Worm (Caenorhabditis elegans) whole organism, L1 larva: ENCODE results near the gene M163.1.

Source experiments
- C04F5.9 ChIP-seq: sonication (generic microtip); optimal IDR thresholded peaks from 2 replicates; lab custom pipeline; 2016; ENCODE audit warnings: missing genetic modification characterization, missing compliant biosample characterization
- C34B4.2 ChIP-seq: sonication (generic microtip); optimal IDR thresholded peaks from 2 replicates; lab custom pipeline; 2017; ENCODE audit warnings: mild to moderate bottlenecking, missing genetic modification characterization, missing compliant biosample characterization
- Y116A8C.19 ChIP-seq: sonication (generic microtip); optimal IDR thresholded peaks from 2 replicates; lab custom pipeline; 2016; ENCODE audit warnings: missing compliant biosample characterization, missing genetic modification characterization, borderline replicate concordance
- aha-1 ChIP-seq: fragments of 150-350 bp; optimal IDR thresholded peaks from 2 replicates; lab custom pipeline; 2014; ENCODE audit warnings: missing biosample characterization, missing genetic modification characterization
- blmp-1 ChIP-seq: fragments of 150-350 bp; optimal IDR thresholded peaks from 2 replicates; lab custom pipeline; 2014; ENCODE audit warnings: missing biosample characterization, missing genetic modification characterization
- ceh-82 ChIP-seq, 3 experiments: fragments of 150-350 bp in 1 of 3; sonication (generic microtip) in 2 of 3; optimal IDR thresholded peaks; 2 replicates each; lab custom pipeline; 2014 to 2017; ENCODE audit warnings: missing biosample characterization in 3 of 3, missing genetic modification characterization in 3 of 3
- ceh-88 ChIP-seq: fragments of 200-800 bp; sonication (Bioruptor generic); IDR thresholded peaks from 2 replicates; pipeline ENCODE4 v1.3.6; 2022; ENCODE audit warnings: missing genetic modification characterization, missing compliant biosample characterization
- ceh-90 ChIP-seq: sonication (generic microtip); optimal IDR thresholded peaks from 2 replicates; lab custom pipeline; 2016; ENCODE audit warnings: missing genetic modification characterization, missing compliant biosample characterization
- ces-1 ChIP-seq: fragments of 150-350 bp; optimal IDR thresholded peaks from 2 replicates; lab custom pipeline; 2014; ENCODE audit warnings: missing biosample characterization, missing genetic modification reagents, missing genetic modification characterization
- dpl-1 ChIP-seq, 3 experiments: fragments of 150-350 bp in 2 of 3; sonication (generic microtip) in 1 of 3; optimal IDR thresholded peaks; 2 replicates each; lab custom pipeline; 2014 to 2017; ENCODE audit warnings: missing biosample characterization in 3 of 3, missing genetic modification characterization in 3 of 3, missing genetic modification reagents in 3 of 3
- efl-3 ChIP-seq: fragments of 200-800 bp; sonication (Bioruptor generic); optimal IDR thresholded peaks from 2 replicates; lab custom pipeline; 2018; ENCODE audit warnings: mild to moderate bottlenecking, missing genetic modification characterization, missing compliant biosample characterization
- egl-27 ChIP-seq, 2 experiments: fragments of 150-350 bp in 1 of 2; sonication (generic microtip); optimal IDR thresholded peaks; 3 replicates each; lab custom pipeline; 2017 to 2018; ENCODE audit warnings: missing biosample characterization in 2 of 2, missing genetic modification characterization in 2 of 2, missing genetic modification reagents in 2 of 2
- elt-2 ChIP-seq: sonication (generic microtip); optimal IDR thresholded peaks from 2 replicates; lab custom pipeline; 2016; ENCODE audit warnings: missing genetic modification characterization, mild to moderate bottlenecking, inconsistent platforms, missing compliant biosample characterization, missing genetic modification reagents
- elt-3 ChIP-seq, 6 experiments: fragments of 150-350 bp in 1 of 6; sonication (generic microtip); optimal IDR thresholded peaks; 2 replicates each; lab custom pipeline; 2017 to 2018; ENCODE audit warnings: missing biosample characterization in 6 of 6, missing genetic modification characterization in 6 of 6, inconsistent platforms in 1 of 6
- fkh-10 ChIP-seq: sonication (generic microtip); optimal IDR thresholded peaks from 2 replicates; lab custom pipeline; 2017; ENCODE audit warnings: missing biosample characterization, missing genetic modification reagents, missing genetic modification characterization
- grh-1 ChIP-seq: fragments of 200-800 bp; sonication (Bioruptor generic); IDR thresholded peaks from 2 replicates; pipeline ENCODE4 v1.3.6; 2022; ENCODE audit warnings: missing genetic modification reagents, missing genetic modification characterization, missing compliant biosample characterization
- hlh-4 ChIP-seq: sonication (generic microtip); optimal IDR thresholded peaks from 2 replicates; lab custom pipeline; 2016; ENCODE audit warnings: mild to moderate bottlenecking, missing genetic modification characterization, missing compliant biosample characterization
- hpl-2 ChIP-seq: fragments of 150-350 bp; optimal IDR thresholded peaks from 2 replicates; lab custom pipeline; 2014; ENCODE audit warnings: missing biosample characterization, missing genetic modification reagents, missing genetic modification characterization
- irx-1 ChIP-seq: sonication (generic microtip); optimal IDR thresholded peaks from 2 replicates; lab custom pipeline; 2016; ENCODE audit warnings: missing genetic modification characterization, missing compliant biosample characterization
- isw-1 ChIP-seq: fragments of 200-800 bp; sonication (Bioruptor generic); IDR thresholded peaks from 2 replicates; pipeline ENCODE4 v1.3.6; 2022; ENCODE audit warnings: missing genetic modification characterization, missing compliant biosample characterization
- jun-1 ChIP-seq: fragments of 150-350 bp; optimal IDR thresholded peaks from 2 replicates; lab custom pipeline; 2014; ENCODE audit warnings: missing biosample characterization, missing genetic modification reagents, missing genetic modification characterization
- lin-13 ChIP-seq: fragments of 150-350 bp; optimal IDR thresholded peaks from 2 replicates; lab custom pipeline; 2014; ENCODE audit warnings: missing biosample characterization, missing genetic modification reagents, missing genetic modification characterization
- lin-14 ChIP-seq: fragments of 200-800 bp; sonication (Bioruptor generic); optimal IDR thresholded peaks from 2 replicates; lab custom pipeline; 2018; ENCODE audit warnings: mild to moderate bottlenecking, missing genetic modification characterization, moderate library complexity, missing compliant biosample characterization
- lin-35 ChIP-seq, 2 experiments: fragments of 150-350 bp; optimal IDR thresholded peaks; 2 replicates each; lab custom pipeline; 2014; ENCODE audit warnings: missing biosample characterization in 2 of 2, missing genetic modification characterization in 2 of 2, missing genetic modification reagents in 2 of 2
- lin-39 ChIP-seq: fragments of 150-350 bp; optimal IDR thresholded peaks from 2 replicates; lab custom pipeline; 2014; ENCODE audit warnings: missing biosample characterization, missing genetic modification reagents, missing genetic modification characterization
- mab-9 ChIP-seq: fragments of 200-800 bp; sonication (Bioruptor generic); IDR thresholded peaks from 2 replicates; pipeline ENCODE4 v1.3.6; 2022; ENCODE audit warnings: missing genetic modification reagents, missing genetic modification characterization, missing compliant biosample characterization
- mef-2 ChIP-seq: fragments of 150-350 bp; optimal IDR thresholded peaks from 2 replicates; lab custom pipeline; 2014; ENCODE audit warnings: missing biosample characterization, missing genetic modification characterization
- nhr-11 ChIP-seq: fragments of 150-350 bp; optimal IDR thresholded peaks from 2 replicates; lab custom pipeline; 2014; ENCODE audit warnings: missing biosample characterization, missing genetic modification characterization
- nhr-12 ChIP-seq: sonication (generic microtip); optimal IDR thresholded peaks from 2 replicates; lab custom pipeline; 2017; ENCODE audit warnings: missing biosample characterization, missing genetic modification characterization
- nhr-19 ChIP-seq: fragments of 200-800 bp; sonication (Bioruptor generic); conservative IDR thresholded peaks from 2 replicates; pipeline ENCODE4 v1.3.6; 2022; ENCODE audit warnings: missing genetic modification characterization, missing compliant biosample characterization
- nhr-20 ChIP-seq: sonication (generic microtip); optimal IDR thresholded peaks from 2 replicates; lab custom pipeline; 2016; ENCODE audit warnings: mild to moderate bottlenecking, missing genetic modification characterization, missing compliant biosample characterization
- nhr-28 ChIP-seq: fragments of 150-350 bp; optimal IDR thresholded peaks from 2 replicates; lab custom pipeline; 2014; ENCODE audit warnings: missing biosample characterization, missing genetic modification characterization
- nhr-47 ChIP-seq: sonication (generic microtip); optimal IDR thresholded peaks from 2 replicates; lab custom pipeline; 2016; ENCODE audit warnings: mild to moderate bottlenecking, missing genetic modification characterization, moderate library complexity, missing compliant biosample characterization
- nhr-71 ChIP-seq: sonication (generic microtip); optimal IDR thresholded peaks from 2 replicates; lab custom pipeline; 2016; ENCODE audit warnings: mild to moderate bottlenecking, missing genetic modification characterization, moderate library complexity, missing compliant biosample characterization
- nhr-76 ChIP-seq: sonication (generic microtip); optimal IDR thresholded peaks from 2 replicates; lab custom pipeline; 2017; ENCODE audit warnings: missing biosample characterization, missing genetic modification characterization
- nhr-84 ChIP-seq: sonication (generic microtip); optimal IDR thresholded peaks from 2 replicates; lab custom pipeline; 2017; ENCODE audit warnings: missing biosample characterization, missing genetic modification characterization
- nhr-85 ChIP-seq: sonication (generic microtip); peaks from one replicate; lab custom pipeline; 2016; ENCODE audit warnings: missing genetic modification characterization, inconsistent platforms, missing compliant biosample characterization
- pqm-1 ChIP-seq: sonication (generic microtip); optimal IDR thresholded peaks from 3 replicates; lab custom pipeline; 2017; ENCODE audit warnings: missing biosample characterization, missing genetic modification characterization
- rnt-1 ChIP-seq: sonication (generic microtip); optimal IDR thresholded peaks from 2 replicates; lab custom pipeline; 2016; ENCODE audit warnings: mild to moderate bottlenecking, missing genetic modification characterization, moderate library complexity, missing compliant biosample characterization
- snpc-4 ChIP-seq: fragments of 150-350 bp; optimal IDR thresholded peaks from 2 replicates; lab custom pipeline; 2014; ENCODE audit warnings: missing biosample characterization, missing genetic modification characterization
- snu-23 ChIP-seq: sonication (generic microtip); optimal IDR thresholded peaks from 2 replicates; lab custom pipeline; 2016; ENCODE audit warnings: missing genetic modification characterization, missing compliant biosample characterization
- swsn-7 ChIP-seq: sonication (generic microtip); optimal IDR thresholded peaks from 2 replicates; lab custom pipeline; 2016; ENCODE audit warnings: missing genetic modification characterization, missing compliant biosample characterization
- tbx-2 ChIP-seq: sonication (generic microtip); optimal IDR thresholded peaks from 2 replicates; lab custom pipeline; 2016; ENCODE audit warnings: missing genetic modification characterization, missing compliant biosample characterization
- unc-130 ChIP-seq: fragments of 150-350 bp; optimal IDR thresholded peaks from 2 replicates; lab custom pipeline; 2017; ENCODE audit warnings: missing biosample characterization, missing genetic modification characterization, inconsistent platforms
- unc-30 ChIP-seq: sonication (generic microtip); optimal IDR thresholded peaks from 2 replicates; lab custom pipeline; 2017; ENCODE audit warnings: missing biosample characterization, missing genetic modification characterization
- unc-62 ChIP-seq: fragments of 150-350 bp; optimal IDR thresholded peaks from 2 replicates; lab custom pipeline; 2014; ENCODE audit warnings: missing biosample characterization, missing genetic modification reagents, missing genetic modification characterization
- unc-86 ChIP-seq: sonication (generic microtip); optimal IDR thresholded peaks from 2 replicates; lab custom pipeline; 2016; ENCODE audit warnings: missing genetic modification characterization, missing compliant biosample characterization
- vab-15 ChIP-seq: sonication (generic microtip); optimal IDR thresholded peaks from 2 replicates; lab custom pipeline; 2017; ENCODE audit warnings: missing genotype, mild to moderate bottlenecking, missing genetic modification characterization, missing compliant biosample characterization
- ztf-11 ChIP-seq, 2 experiments: sonication (generic microtip); optimal IDR thresholded peaks; 2 replicates each; lab custom pipeline; 2016 to 2017; ENCODE audit warnings: missing genetic modification characterization in 2 of 2, missing biosample characterization in 1 of 2, missing compliant biosample characterization in 1 of 2

The M163.1 gene

ce11 chrX:14491103-14491502 is 12.5 kb downstream of the M163.1 start (continued):
- peak; percentile 1 for TF ChIP-seq rnt-1 (tag; lab: Kevin White, UChicago)
- peak; percentile 28; the same call in 1 of the 2 replicates for TF ChIP-seq grh-1 (GFP tag; lab: Robert Waterston, UW)

ce11 chrX:14490486-14490885 is 13.1 kb downstream of the M163.1 start:
- TF ChIP-seq elt-3 (tag; optimal IDR thresholded peaks at IDR 0.05; lab: Kevin White, UChicago) = no peak
- TF ChIP-seq jun-1 = no peak
- TF ChIP-seq lin-13 (GFP tag; lab: Kevin White, UChicago) = no peak
- TF ChIP-seq aha-1 (tag; lab: Kevin White, UChicago) = no peak
- TF ChIP-seq mef-2 (tag; lab: Kevin White, UChicago) = no peak
- no peak for TF ChIP-seq unc-62 (GFP tag; lab: Kevin White, UChicago)
- TF ChIP-seq irx-1 (tag; lab: Kevin White, UChicago) = no peak
- TF ChIP-seq nhr-19 = no peak
- no peak for TF ChIP-seq lin-39 (tag; lab: Kevin White, UChicago)
- no peak for TF ChIP-seq lin-35 (GFP tag; optimal IDR thresholded peaks at IDR 0.05; lab: Kevin White, UChicago)
- no peak for TF ChIP-seq tbx-2 (tag; lab: Kevin White, UChicago)
- TF ChIP-seq vab-15 = no peak
- TF ChIP-seq pqm-1 (tag; lab: Kevin White, UChicago) = no peak
- no peak for TF ChIP-seq nhr-76
- TF ChIP-seq unc-30 (tag; lab: Kevin White, UChicago) = no peak
- no peak for TF ChIP-seq nhr-84
- no peak for TF ChIP-seq unc-86 (tag; lab: Kevin White, UChicago)
- no peak for TF ChIP-seq swsn-7

ce11 chrX:14489945-14490344 is 13.7 kb downstream of the M163.1 start, which contains the start of gene his-24:
Gene his-24, plus strand, starts transcription at chrX:14490094.
- TF ChIP-seq mab-9 (GFP tag; lab: Robert Waterston, UW) (peak; percentile 65), nhr-12 (tag; lab: Kevin White, UChicago) (no peak), dpl-1 (GFP tag; optimal IDR thresholded peaks at IDR 0.05; lab: Kevin White, UChicago) (peak in 2 of 3 experiments; percentile 27 to 49), jun-1 (peak; percentile 83), lin-14 (GFP tag; lab: Kevin White, UChicago) (peak; percentile 89), isw-1 (GFP tag; lab: Robert Waterston, UW) (no peak; the same call in 1 of the 2 replicates), nhr-11 (no peak), egl-27 (tag; optimal IDR thresholded peaks at IDR 0.05; lab: Kevin White, UChicago) (no peak), C34B4.2 (no peak), nhr-84 (no peak), nhr-47 (tag; lab: Kevin White, UChicago) (peak; percentile 87), ceh-90 (tag; lab: Kevin White, UChicago) (no peak), C04F5.9 (peak; percentile 33), tbx-2 (tag; lab: Kevin White, UChicago) (peak; percentile 72), ceh-82 (tag; optimal IDR thresholded peaks at IDR 0.05; lab: Kevin White, UChicago) (peak; percentile 45 to 87 (median 48)), ztf-11 (tag; optimal IDR thresholded peaks at IDR 0.05; lab: Kevin White, UChicago) (peak in 1 of 2 experiments; percentile 70), aha-1 (tag; lab: Kevin White, UChicago) (no peak), unc-86 (tag; lab: Kevin White, UChicago) (peak; percentile 51), nhr-19 (peak; percentile 75), hlh-4 (tag; lab: Kevin White, UChicago) (no peak), hpl-2 (no peak), Y116A8C.19 (tag; lab: Kevin White, UChicago) (no peak), efl-3 (GFP tag; lab: Kevin White, UChicago) (peak; percentile 39), fkh-10 (GFP tag; lab: Kevin White, UChicago) (peak; percentile 50), nhr-20 (peak; percentile 79), ces-1 (GFP tag; lab: Kevin White, UChicago) (no peak), nhr-71 (peak; percentile 84), ceh-88 (GFP tag; lab: Robert Waterston, UW) (no peak), unc-130 (tag; lab: Kevin White, UChicago) (no peak), elt-2 (tag; lab: Kevin White, UChicago) (no peak), snu-23 (GFP tag; lab: Kevin White, UChicago) (peak; percentile 73), nhr-28 (tag; lab: Kevin White, UChicago) (no peak), nhr-85 (tag; lab: Kevin White, UChicago) (peak; percentile 85), snpc-4 (tag; lab: Kevin White, UChicago) (peak; percentile 54), mef-2 (tag; lab: Kevin White, UChicago) (no peak), blmp-1 (tag; lab: Kevin White, UChicago) (peak; percentile 5)
